Fruit fly (Drosophila melanogaster): ENCODE results near the gene CG14435.

The CG14435 gene

DNA sequence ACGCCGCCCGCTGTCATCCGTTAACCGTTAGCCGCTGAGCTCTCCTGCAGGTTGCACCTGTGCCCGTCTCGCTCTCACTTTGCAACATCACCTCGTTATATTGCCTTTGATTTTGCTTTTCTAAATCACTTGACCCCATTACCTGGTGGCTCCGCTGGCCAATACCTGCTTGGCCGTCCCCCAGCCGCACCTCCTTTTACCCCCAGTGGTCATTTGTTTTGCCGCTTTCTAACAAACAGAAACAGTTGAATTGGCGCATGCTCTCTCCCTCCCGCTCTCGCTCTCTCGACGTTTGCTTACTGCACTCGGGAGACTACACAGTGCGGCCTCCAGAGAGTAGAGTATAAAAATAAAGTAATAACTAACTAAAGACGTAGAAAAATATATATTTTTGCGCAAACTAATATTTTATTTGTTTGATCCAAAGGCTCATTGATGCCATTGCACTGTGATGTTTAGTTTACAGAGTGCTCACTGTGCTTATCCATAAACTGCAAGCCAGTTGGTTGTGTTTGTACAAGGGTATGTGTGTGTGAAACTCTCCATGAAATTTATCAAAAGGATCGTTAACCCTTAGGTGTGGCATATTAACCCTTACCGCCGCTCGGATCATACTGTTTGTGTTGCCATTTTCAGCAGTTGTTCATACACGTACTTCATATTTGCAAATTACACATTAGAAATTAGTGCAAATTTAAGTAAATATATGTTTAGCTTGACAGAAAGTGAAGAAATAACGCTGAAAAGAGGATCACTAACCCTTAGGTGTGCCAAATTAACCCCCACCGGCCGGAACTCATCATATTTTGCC, 39.0 kb downstream of the CG14435 start (continued):
- no peak for TF ChIP-seq insv (GFP tag; optimal IDR thresholded peaks at IDR 0.05)
- TF ChIP-seq stwl (tag; optimal IDR thresholded peaks at IDR 0.05): no peak
- TF ChIP-seq CG17802 (tag; optimal IDR thresholded peaks at IDR 0.05): peak; percentile 34
- peak; percentile 97 for TF ChIP-seq Drgx (GFP tag; IDR thresholded peaks at IDR 0.05)
- TF ChIP-seq chm (GFP tag; IDR thresholded peaks at IDR 0.05): peak; percentile 90
- no peak for TF ChIP-seq CG14965 (GFP tag; optimal IDR thresholded peaks at IDR 0.05; ENCODE audit: borderline replicate concordance)
- peak; percentile 12 for TF ChIP-seq CG7987 (GFP tag; optimal IDR thresholded peaks at IDR 0.05)
- TF ChIP-seq CG32772 (GFP tag; IDR thresholded peaks at IDR 0.05): peak; percentile 91
- peak; percentile 56 for TF ChIP-seq ash1 (GFP tag; optimal IDR thresholded peaks at IDR 0.05)
- peak; percentile 69 for TF ChIP-seq PHDP (tag; optimal IDR thresholded peaks at IDR 0.05)
- TF ChIP-seq lab (GFP tag; optimal IDR thresholded peaks at IDR 0.05): peak; percentile 88
- TF ChIP-seq H2.0 (GFP tag; IDR thresholded peaks at IDR 0.05): peak; percentile 87
- peak; percentile 11 for TF ChIP-seq MESR4 (GFP tag; optimal IDR thresholded peaks at IDR 0.05)
- peak; percentile 76 for TF ChIP-seq ssp (GFP tag; IDR thresholded peaks at IDR 0.05)
- TF ChIP-seq CHES-1-like (GFP tag; optimal IDR thresholded peaks at IDR 0.05): peak; percentile 61
- peak; percentile 86 for TF ChIP-seq sens-2 (GFP tag; IDR thresholded peaks at IDR 0.05)
- peak; percentile 65 for TF ChIP-seq Fer1 (GFP tag; optimal IDR thresholded peaks at IDR 0.05)
- peak; percentile 75 for TF ChIP-seq CG2875 (GFP tag; optimal IDR thresholded peaks at IDR 0.05)
- peak; percentile 51 for TF ChIP-seq fd102C (GFP tag; optimal IDR thresholded peaks at IDR 0.05)
- TF ChIP-seq bowl (GFP tag; IDR thresholded peaks at IDR 0.05): peak; percentile 61; the same call in 1 of the 2 replicates
- TF ChIP-seq Ssrp (tag; optimal IDR thresholded peaks at IDR 0.05): peak; percentile 60
- TF ChIP-seq D (optimal IDR thresholded peaks at IDR 0.05): no peak
- TF ChIP-seq D (GFP tag; optimal IDR thresholded peaks at IDR 0.05): peak; percentile 45
- peak; percentile 66 for TF ChIP-seq CG16863 (GFP tag; optimal IDR thresholded peaks at IDR 0.05)
- no peak for TF ChIP-seq ato (GFP tag; IDR thresholded peaks at IDR 0.05; ENCODE audit: partially characterized antibody)
- TF ChIP-seq eyg (GFP tag; optimal IDR thresholded peaks at IDR 0.05): no peak
- no peak for TF ChIP-seq emc (GFP tag; optimal IDR thresholded peaks at IDR 0.05)
- TF ChIP-seq Rx (GFP tag; IDR thresholded peaks at IDR 0.05): peak; percentile 89
- no peak for TF ChIP-seq p53 (GFP tag; optimal IDR thresholded peaks at IDR 0.05)
- peak; percentile 38 for TF ChIP-seq Bdp1 (GFP tag; optimal IDR thresholded peaks at IDR 0.05)
- peak; percentile 37 for TF ChIP-seq B-H2 (GFP tag; optimal IDR thresholded peaks at IDR 0.05)
- TF ChIP-seq CG11560 (tag; IDR thresholded peaks at IDR 0.05): peak; percentile 72
- peak; percentile 48 to 81 for TF ChIP-seq dpn (GFP tag; optimal IDR thresholded peaks at IDR 0.05)
- TF ChIP-seq Ada2b (GFP tag; IDR thresholded peaks at IDR 0.05): peak; percentile 89
- peak; percentile 13 for TF ChIP-seq BtbVII (GFP tag; optimal IDR thresholded peaks at IDR 0.05)
- TF ChIP-seq CG17359 (tag; optimal IDR thresholded peaks at IDR 0.05): peak; percentile 81
- peak; percentile 57 for TF ChIP-seq CG4854 (GFP tag; optimal IDR thresholded peaks at IDR 0.05)
- peak; percentile 74 for TF ChIP-seq CG32767 (GFP tag; IDR thresholded peaks at IDR 0.05)
- peak; percentile 66 for TF ChIP-seq pho (GFP tag; optimal IDR thresholded peaks at IDR 0.05)
- peak; percentile 69 for TF ChIP-seq CG3847 (GFP tag; IDR thresholded peaks at IDR 0.05)
- peak; percentile 80 for TF ChIP-seq CG6272 (GFP tag; IDR thresholded peaks at IDR 0.05)
- TF ChIP-seq tio (GFP tag; optimal IDR thresholded peaks at IDR 0.05): peak; percentile 79
- no peak for TF ChIP-seq nerfin-2 (GFP tag; IDR thresholded peaks at IDR 0.05; ENCODE audit: partially characterized antibody)
- TF ChIP-seq Mrtf (GFP tag; IDR thresholded peaks at IDR 0.05): peak; percentile 81
- peak; percentile 1 for TF ChIP-seq CG7928 (GFP tag; optimal IDR thresholded peaks at IDR 0.05)
- peak; percentile 74 for TF ChIP-seq cas (GFP tag; IDR thresholded peaks at IDR 0.05)
- TF ChIP-seq CG4820 (GFP tag; optimal IDR thresholded peaks at IDR 0.05): peak; percentile 64
- no peak for TF ChIP-seq slou (GFP tag; optimal IDR thresholded peaks at IDR 0.05)
- peak; percentile 30 for TF ChIP-seq CG4282 (GFP tag; optimal IDR thresholded peaks at IDR 0.05)
- TF ChIP-seq Side (GFP tag; optimal IDR thresholded peaks at IDR 0.05): no peak

All from whole organism, embryonic.